Fruit fly (Drosophila melanogaster): Measurements from ENCODE around the gene ctrip.

The ctrip gene

dm6 chr3R:4775371-4775770, 36.5 kb downstream of the ctrip start (continued):
- TF ChIP-seq onecut (GFP tag; IDR thresholded peaks at IDR 0.05) (peak; percentile 23; the same call in 1 of the 2 replicates), ken (GFP tag; IDR thresholded peaks at IDR 0.05) (peak; percentile 57; the same call in 1 of the 3 replicates), unpg (GFP tag; optimal IDR thresholded peaks at IDR 0.05) (peak; percentile 33), CG15073 (GFP tag; optimal IDR thresholded peaks at IDR 0.05) (no peak), CG18764 (GFP tag; optimal IDR thresholded peaks at IDR 0.05) (peak; percentile 15), CG9797 (GFP tag; optimal IDR thresholded peaks at IDR 0.05) (peak; percentile 85), CG33213 (GFP tag; optimal IDR thresholded peaks at IDR 0.05) (peak; percentile 44), CG10979 (tag; optimal IDR thresholded peaks at IDR 0.05) (peak; percentile 33), sug (tag; optimal IDR thresholded peaks at IDR 0.05) (peak; percentile 21), sens (GFP tag) (peak; percentile 93), CG16815 (GFP tag; optimal IDR thresholded peaks at IDR 0.05) (no peak), Sox102F (GFP tag; optimal IDR thresholded peaks at IDR 0.05) (peak; percentile 47), Hsf (GFP tag; optimal IDR thresholded peaks at IDR 0.05) (peak; percentile 54), CG8388 (GFP tag; optimal IDR thresholded peaks at IDR 0.05) (peak; percentile 35), CG7357 (GFP tag; IDR thresholded peaks at IDR 0.05) (peak; percentile 91), Fer2 (tag; optimal IDR thresholded peaks at IDR 0.05) (peak; percentile 32), Xbp1 (GFP tag; optimal IDR thresholded peaks at IDR 0.05) (peak; percentile 59), Hmr (GFP tag; optimal IDR thresholded peaks at IDR 0.05) (peak; percentile 57), D (optimal IDR thresholded peaks at IDR 0.05) (no peak), D (GFP tag; optimal IDR thresholded peaks at IDR 0.05) (no peak), crc (GFP tag; optimal IDR thresholded peaks at IDR 0.05) (no peak), CG14050 (GFP tag; IDR thresholded peaks at IDR 0.05) (0 out of 3 replicates have a peak, but pooled peaks have one; percentile 28), mam (GFP tag; optimal IDR thresholded peaks at IDR 0.05) (peak; percentile 24), Rfx (GFP tag; IDR thresholded peaks at IDR 0.05) (peak; percentile 54), Optix (GFP tag; IDR thresholded peaks at IDR 0.05) (no peak), CG17359 (tag; optimal IDR thresholded peaks at IDR 0.05) (peak; percentile 54), CG1602 (GFP tag; optimal IDR thresholded peaks at IDR 0.05) (peak; percentile 14), NfI (GFP tag; optimal IDR thresholded peaks at IDR 0.05) (peak; percentile 18), H2.0 (GFP tag; IDR thresholded peaks at IDR 0.05) (0 out of 2 replicates have a peak, but pooled peaks have one; percentile 5), Camta (GFP tag; optimal IDR thresholded peaks at IDR 0.05) (peak; percentile 33), CG9932 (GFP tag; IDR thresholded peaks at IDR 0.05) (peak; percentile 43), Drgx (GFP tag; IDR thresholded peaks at IDR 0.05) (no peak), tin (GFP tag; optimal IDR thresholded peaks at IDR 0.05) (peak; percentile 27), NFAT (GFP tag; IDR thresholded peaks at IDR 0.05) (no peak), CG17186 (GFP tag; optimal IDR thresholded peaks at IDR 0.05) (peak; percentile 37), Sox100B (GFP tag; optimal IDR thresholded peaks at IDR 0.05) (no peak), CG9876 (GFP tag; optimal IDR thresholded peaks at IDR 0.05) (peak; percentile 2), CG10209 (GFP tag; optimal IDR thresholded peaks at IDR 0.05) (peak; percentile 16), bsh (GFP tag; optimal IDR thresholded peaks at IDR 0.05) (no peak), CG7786 (GFP tag; optimal IDR thresholded peaks at IDR 0.05) (peak; percentile 24), fd3F (GFP tag; optimal IDR thresholded peaks at IDR 0.05) (peak; percentile 28), pb (GFP tag; optimal IDR thresholded peaks at IDR 0.05) (no peak), CG16863 (GFP tag; optimal IDR thresholded peaks at IDR 0.05) (no peak), Neu2 (GFP tag; optimal IDR thresholded peaks at IDR 0.05; ENCODE audit: borderline replicate concordance) (no peak), rib (GFP tag; IDR thresholded peaks at IDR 0.05) (no peak), lbe (GFP tag; optimal IDR thresholded peaks at IDR 0.05) (no peak), pum (GFP tag; optimal IDR thresholded peaks at IDR 0.05) (peak; percentile 43), fd96Cb (tag; optimal IDR thresholded peaks at IDR 0.05) (no peak), CG16813 (GFP tag; IDR thresholded peaks at IDR 0.05; ENCODE audit: partially characterized antibody) (no peak), wor (GFP tag; IDR thresholded peaks at IDR 0.05) (no peak), CG13123 (GFP tag; optimal IDR thresholded peaks at IDR 0.05) (peak; percentile 13), grau (tag; optimal IDR thresholded peaks at IDR 0.05) (peak; percentile 46)
